Worm (Caenorhabditis elegans) whole organism, L1 larva: ENCODE measurements around the gene dyf-2.

Source experiments
- C04F5.9 ChIP-seq: sonication (generic microtip); optimal IDR thresholded peaks from 2 replicates; lab custom pipeline; 2016; ENCODE audit warnings: missing genetic modification characterization, missing compliant biosample characterization
- C16A3.4 ChIP-seq: fragments of 150-350 bp; optimal IDR thresholded peaks from 2 replicates; lab custom pipeline; 2014; ENCODE audit warnings: missing biosample characterization, missing genetic modification characterization
- C34B4.2 ChIP-seq: sonication (generic microtip); optimal IDR thresholded peaks from 2 replicates; lab custom pipeline; 2017; ENCODE audit warnings: mild to moderate bottlenecking, missing genetic modification characterization, missing compliant biosample characterization
- aly-2 ChIP-seq: fragments of 150-350 bp; optimal IDR thresholded peaks from 2 replicates; lab custom pipeline; 2014; ENCODE audit warnings: missing biosample characterization, missing genetic modification characterization
- blmp-1 ChIP-seq: fragments of 150-350 bp; optimal IDR thresholded peaks from 2 replicates; lab custom pipeline; 2014; ENCODE audit warnings: missing biosample characterization, missing genetic modification characterization
- ceh-82 ChIP-seq, 3 experiments: fragments of 150-350 bp in 1 of 3; sonication (generic microtip) in 2 of 3; optimal IDR thresholded peaks; 2 replicates each; lab custom pipeline; 2014 to 2017; ENCODE audit warnings: missing biosample characterization in 3 of 3, missing genetic modification characterization in 3 of 3
- dsc-1 ChIP-seq: sonication (generic microtip); optimal IDR thresholded peaks from 2 replicates; lab custom pipeline; 2016; ENCODE audit warnings: mild to moderate bottlenecking, missing genetic modification characterization, missing compliant biosample characterization
- efl-1 ChIP-seq, 4 experiments: fragments of 150-350 bp; optimal IDR thresholded peaks in 3 of 4; peaks in 1 of 4; 1 replicate in 1 of 4; 2 replicates in 3 of 4; lab custom pipeline; 2014; ENCODE audit warnings: missing biosample characterization in 2 of 4, missing genetic modification characterization in 2 of 4, missing genetic modification reagents in 2 of 4
- egl-13 ChIP-seq: sonication (generic microtip); optimal IDR thresholded peaks from 2 replicates; lab custom pipeline; 2016; ENCODE audit warnings: missing genotype, missing genetic modification reagents, missing genetic modification characterization, missing compliant biosample characterization
- elt-2 ChIP-seq: sonication (generic microtip); optimal IDR thresholded peaks from 2 replicates; lab custom pipeline; 2016; ENCODE audit warnings: missing genetic modification characterization, mild to moderate bottlenecking, inconsistent platforms, missing compliant biosample characterization, missing genetic modification reagents
- elt-3 ChIP-seq, 6 experiments: fragments of 150-350 bp in 1 of 6; sonication (generic microtip); optimal IDR thresholded peaks; 2 replicates each; lab custom pipeline; 2017 to 2018; ENCODE audit warnings: missing biosample characterization in 6 of 6, missing genetic modification characterization in 6 of 6, inconsistent platforms in 1 of 6
- fos-1 ChIP-seq: fragments of 150-350 bp; optimal IDR thresholded peaks from 2 replicates; lab custom pipeline; 2014; ENCODE audit warnings: missing biosample characterization, missing genetic modification characterization
- grh-1 ChIP-seq: fragments of 200-800 bp; sonication (Bioruptor generic); IDR thresholded peaks from 2 replicates; pipeline ENCODE4 v1.3.6; 2022; ENCODE audit warnings: missing genetic modification reagents, missing genetic modification characterization, missing compliant biosample characterization
- jun-1 ChIP-seq: fragments of 150-350 bp; optimal IDR thresholded peaks from 2 replicates; lab custom pipeline; 2014; ENCODE audit warnings: missing biosample characterization, missing genetic modification reagents, missing genetic modification characterization
- lin-14 ChIP-seq: fragments of 200-800 bp; sonication (Bioruptor generic); optimal IDR thresholded peaks from 2 replicates; lab custom pipeline; 2018; ENCODE audit warnings: mild to moderate bottlenecking, missing genetic modification characterization, moderate library complexity, missing compliant biosample characterization
- lin-15B ChIP-seq: fragments of 150-350 bp; sonication (generic microtip); optimal IDR thresholded peaks from 3 replicates; lab custom pipeline; 2014; ENCODE audit warnings: missing biosample characterization, missing genetic modification characterization
- lin-35 ChIP-seq, 2 experiments: fragments of 150-350 bp; optimal IDR thresholded peaks; 2 replicates each; lab custom pipeline; 2014; ENCODE audit warnings: missing biosample characterization in 2 of 2, missing genetic modification characterization in 2 of 2, missing genetic modification reagents in 2 of 2
- lsy-2 ChIP-seq, 2 experiments: fragments of 150-350 bp; optimal IDR thresholded peaks; 2 replicates each; lab custom pipeline; 2014; ENCODE audit warnings: missing biosample characterization in 2 of 2, missing genetic modification characterization in 2 of 2
- mab-9 ChIP-seq: fragments of 200-800 bp; sonication (Bioruptor generic); IDR thresholded peaks from 2 replicates; pipeline ENCODE4 v1.3.6; 2022; ENCODE audit warnings: missing genetic modification reagents, missing genetic modification characterization, missing compliant biosample characterization
- mdl-1 ChIP-seq, 2 experiments: fragments of 150-350 bp; optimal IDR thresholded peaks; 2 replicates each; lab custom pipeline; 2014 to 2017; ENCODE audit warnings: missing biosample characterization in 2 of 2, missing genetic modification characterization in 2 of 2, inconsistent platforms in 1 of 2
- mep-1 ChIP-seq: fragments of 150-350 bp; optimal IDR thresholded peaks from 2 replicates; lab custom pipeline; 2014; ENCODE audit warnings: missing biosample characterization, missing genetic modification characterization
- nhr-19 ChIP-seq: fragments of 200-800 bp; sonication (Bioruptor generic); conservative IDR thresholded peaks from 2 replicates; pipeline ENCODE4 v1.3.6; 2022; ENCODE audit warnings: missing genetic modification characterization, missing compliant biosample characterization
- nhr-20 ChIP-seq: sonication (generic microtip); optimal IDR thresholded peaks from 2 replicates; lab custom pipeline; 2016; ENCODE audit warnings: mild to moderate bottlenecking, missing genetic modification characterization, missing compliant biosample characterization
- nhr-47 ChIP-seq: sonication (generic microtip); optimal IDR thresholded peaks from 2 replicates; lab custom pipeline; 2016; ENCODE audit warnings: mild to moderate bottlenecking, missing genetic modification characterization, moderate library complexity, missing compliant biosample characterization
- nhr-71 ChIP-seq: sonication (generic microtip); optimal IDR thresholded peaks from 2 replicates; lab custom pipeline; 2016; ENCODE audit warnings: mild to moderate bottlenecking, missing genetic modification characterization, moderate library complexity, missing compliant biosample characterization
- nhr-76 ChIP-seq: sonication (generic microtip); optimal IDR thresholded peaks from 2 replicates; lab custom pipeline; 2017; ENCODE audit warnings: missing biosample characterization, missing genetic modification characterization
- nhr-77 ChIP-seq: fragments of 150-350 bp; optimal IDR thresholded peaks from 2 replicates; lab custom pipeline; 2014; ENCODE audit warnings: missing biosample characterization, missing genetic modification characterization
- nhr-85 ChIP-seq: sonication (generic microtip); peaks from one replicate; lab custom pipeline; 2016; ENCODE audit warnings: missing genetic modification characterization, inconsistent platforms, missing compliant biosample characterization
- nhr-90 ChIP-seq: sonication (generic microtip); optimal IDR thresholded peaks from 2 replicates; lab custom pipeline; 2016; ENCODE audit warnings: mild to moderate bottlenecking, missing genetic modification characterization, missing compliant biosample characterization; ENCODE audit not compliant: poor library complexity
- pax-3 ChIP-seq: fragments of 200-800 bp; sonication (Bioruptor generic); optimal IDR thresholded peaks from 2 replicates; lab custom pipeline; 2018; ENCODE audit warnings: mild to moderate bottlenecking, missing genetic modification characterization, moderate library complexity, missing compliant biosample characterization
- rnt-1 ChIP-seq: sonication (generic microtip); optimal IDR thresholded peaks from 2 replicates; lab custom pipeline; 2016; ENCODE audit warnings: mild to moderate bottlenecking, missing genetic modification characterization, moderate library complexity, missing compliant biosample characterization
- skn-1 ChIP-seq: fragments of 150-350 bp; optimal IDR thresholded peaks from 2 replicates; lab custom pipeline; 2014; ENCODE audit warnings: missing biosample characterization, missing genetic modification characterization
- snu-23 ChIP-seq: sonication (generic microtip); optimal IDR thresholded peaks from 2 replicates; lab custom pipeline; 2016; ENCODE audit warnings: missing genetic modification characterization, missing compliant biosample characterization
- swsn-7 ChIP-seq: sonication (generic microtip); optimal IDR thresholded peaks from 2 replicates; lab custom pipeline; 2016; ENCODE audit warnings: missing genetic modification characterization, missing compliant biosample characterization
- tbx-2 ChIP-seq: sonication (generic microtip); optimal IDR thresholded peaks from 2 replicates; lab custom pipeline; 2016; ENCODE audit warnings: missing genetic modification characterization, missing compliant biosample characterization
- unc-86 ChIP-seq: sonication (generic microtip); optimal IDR thresholded peaks from 2 replicates; lab custom pipeline; 2016; ENCODE audit warnings: missing genetic modification characterization, missing compliant biosample characterization

The dyf-2 gene

DNA sequence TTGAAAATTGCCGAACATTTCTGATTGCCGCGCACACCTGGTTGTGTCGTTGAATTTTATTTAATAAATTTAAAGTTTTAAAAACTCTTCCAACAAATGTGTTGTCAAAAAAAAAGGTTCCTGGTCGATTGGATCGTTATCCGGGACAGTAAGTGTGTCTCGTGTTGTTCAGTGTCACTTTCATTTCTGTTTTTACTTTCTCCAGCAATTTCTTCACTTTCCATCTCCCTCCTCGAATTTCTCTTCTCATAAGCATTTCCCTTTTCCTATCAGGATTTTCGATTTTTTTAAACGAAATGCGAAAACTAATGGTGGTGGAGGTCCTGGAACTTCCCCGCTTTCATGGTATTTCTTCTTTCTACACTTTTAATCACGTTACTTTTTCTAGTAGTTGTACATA is 9.3 kb upstream of the dyf-2 start:
- TF ChIP-seq egl-13 (tag; lab: Kevin White, UChicago) (no peak), blmp-1 (tag; lab: Kevin White, UChicago) (peak; percentile 99), unc-86 (tag; lab: Kevin White, UChicago) (no peak), C16A3.4 (tag; lab: Kevin White, UChicago) (no peak), aly-2 (tag; lab: Kevin White, UChicago) (no peak), mep-1 (no peak), efl-1 (optimal IDR thresholded peaks at IDR 0.05; lab: Kevin White, UChicago) (no peak), efl-1 (GFP tag; optimal IDR thresholded peaks at IDR 0.05 in 1 of 2; lab: Kevin White, UChicago) (peak in 1 of 2 experiments; percentile 35)

DNA sequence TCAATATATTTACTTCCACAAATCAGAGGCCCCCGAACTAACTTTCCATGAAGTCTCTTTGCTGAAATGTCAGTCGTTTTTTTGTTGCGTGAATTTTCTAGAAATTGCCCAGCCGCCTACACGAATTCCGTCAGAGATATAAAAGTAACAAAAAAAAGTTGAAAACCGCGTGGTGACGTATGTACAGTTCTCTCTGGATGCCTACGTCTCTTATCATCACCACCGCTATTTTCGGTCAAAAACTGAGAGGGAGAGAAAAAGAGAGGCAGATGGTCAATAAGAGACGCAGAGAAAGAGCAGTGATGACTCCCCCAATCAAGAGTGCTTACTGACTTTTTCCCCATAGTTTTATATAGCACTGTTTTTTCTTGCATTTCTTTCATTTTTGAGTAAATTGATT is 7.8 kb upstream of the dyf-2 start:
- TF ChIP-seq lin-15B (tag; lab: Kevin White, UChicago), result no peak
- TF ChIP-seq nhr-76 (tag; lab: Kevin White, UChicago), result no peak
- no peak for TF ChIP-seq C34B4.2 (tag; lab: Kevin White, UChicago)
- TF ChIP-seq lsy-2 (tag; optimal IDR thresholded peaks at IDR 0.05; lab: Kevin White, UChicago), result peak in 1 of 2 experiments; percentile 59
- TF ChIP-seq efl-1 (optimal IDR thresholded peaks at IDR 0.05; lab: Kevin White, UChicago), result peak; percentile 31 to 33
- peak in 1 of 2 experiments; percentile 80 for TF ChIP-seq efl-1 (GFP tag; optimal IDR thresholded peaks at IDR 0.05 in 1 of 2; lab: Kevin White, UChicago)
- no peak for TF ChIP-seq dsc-1 (tag; lab: Kevin White, UChicago)
- TF ChIP-seq grh-1, result no peak
- peak; percentile 45 for TF ChIP-seq skn-1 (tag; lab: Kevin White, UChicago)
- no peak for TF ChIP-seq mab-9
- TF ChIP-seq elt-3 (tag; optimal IDR thresholded peaks at IDR 0.05; lab: Kevin White, UChicago), result peak in 2 of 6 experiments; percentile 34 to 53
- peak; percentile 73 for TF ChIP-seq nhr-85 (tag; lab: Kevin White, UChicago)
- peak; percentile 17 for TF ChIP-seq nhr-47 (tag; lab: Kevin White, UChicago)
- peak; percentile 32 for TF ChIP-seq tbx-2
- peak; percentile 17 for TF ChIP-seq nhr-77 (tag; lab: Kevin White, UChicago)
- peak; percentile 54 for TF ChIP-seq elt-2 (tag; lab: Kevin White, UChicago)
- peak; percentile 22 for TF ChIP-seq C16A3.4 (tag; lab: Kevin White, UChicago)
- no peak for TF ChIP-seq nhr-19 (GFP tag; lab: Robert Waterston, UW)
- no peak for TF ChIP-seq pax-3
- TF ChIP-seq nhr-20 (tag; lab: Kevin White, UChicago), result peak; percentile 51
- TF ChIP-seq lin-14 (GFP tag; lab: Kevin White, UChicago), result no peak
- peak; percentile 24 for TF ChIP-seq mep-1
- TF ChIP-seq swsn-7 (tag; lab: Kevin White, UChicago), result peak; percentile 26
- TF ChIP-seq lin-35 (GFP tag; optimal IDR thresholded peaks at IDR 0.05; lab: Kevin White, UChicago), result peak in 1 of 2 experiments; percentile 71
- TF ChIP-seq rnt-1, result peak; percentile 3
- peak; percentile 70 for TF ChIP-seq blmp-1 (tag; lab: Kevin White, UChicago)
- peak; percentile 58 for TF ChIP-seq snu-23
- TF ChIP-seq nhr-90 (tag; lab: Kevin White, UChicago), result peak; percentile 42
- TF ChIP-seq mdl-1 (tag; optimal IDR thresholded peaks at IDR 0.05; lab: Kevin White, UChicago), result peak in 1 of 2 experiments; percentile 68
- TF ChIP-seq jun-1 (tag; lab: Kevin White, UChicago), result peak; percentile 14
- TF ChIP-seq nhr-71 (tag; lab: Kevin White, UChicago), result peak; percentile 59
- TF ChIP-seq aly-2 (tag; lab: Kevin White, UChicago), result no peak
- TF ChIP-seq C04F5.9 (tag; lab: Kevin White, UChicago), result no peak
- TF ChIP-seq ceh-82 (tag; optimal IDR thresholded peaks at IDR 0.05; lab: Kevin White, UChicago), result peak in 2 of 3 experiments; percentile 13 to 19

DNA sequence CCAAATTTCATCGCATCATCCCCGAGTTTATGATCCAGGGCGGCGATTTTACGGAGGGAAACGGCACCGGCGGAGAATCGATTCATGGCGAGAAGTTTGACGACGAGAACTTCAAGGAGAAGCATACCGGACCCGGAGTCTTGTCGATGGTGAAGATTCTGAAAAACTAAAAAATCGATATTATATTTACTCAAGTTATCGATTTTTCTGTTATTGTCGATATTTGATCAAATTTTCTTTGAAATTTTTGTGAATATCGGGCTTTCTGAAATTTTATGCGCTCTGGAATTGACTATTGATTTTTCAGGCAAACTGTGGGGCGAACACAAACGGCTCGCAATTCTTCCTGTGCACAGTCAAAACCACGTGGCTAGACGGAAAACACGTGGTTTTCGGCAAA is 6.9 kb upstream of the dyf-2 start:
- no peak for TF ChIP-seq fos-1 (tag; lab: Kevin White, UChicago)
- peak; percentile 51 for TF ChIP-seq nhr-85 (tag; lab: Kevin White, UChicago)
- TF ChIP-seq aly-2 (tag; lab: Kevin White, UChicago), result no peak
